Fruit fly (Drosophila melanogaster): ENCODE measurements around the gene Dpck.

Gene Dpck

dm6 chr3R:7108589-7109312 lies 26.8 kb downstream of the Dpck start:
- no peak for TF ChIP-seq Ets98B (GFP tag; IDR thresholded peaks at IDR 0.05)
- TF ChIP-seq Pif1A (GFP tag; optimal IDR thresholded peaks at IDR 0.05), result peak; percentile 94
- TF ChIP-seq CG10348 (GFP tag; IDR thresholded peaks at IDR 0.05), result no peak
- TF ChIP-seq Pif1B (GFP tag; optimal IDR thresholded peaks at IDR 0.05), result peak; percentile 90
- TF ChIP-seq D1 (tag; optimal IDR thresholded peaks at IDR 0.05), result peak; percentile 95
- no peak for TF ChIP-seq rn (GFP tag; IDR thresholded peaks at IDR 0.05)
- no peak for TF ChIP-seq CG4496 (GFP tag; IDR thresholded peaks at IDR 0.05)
- peak; percentile 95 for TF ChIP-seq CG34367 (tag; optimal IDR thresholded peaks at IDR 0.05)
- peak; percentile 68 for TF ChIP-seq gl (tag; optimal IDR thresholded peaks at IDR 0.05)
- TF ChIP-seq CG8159 (tag; optimal IDR thresholded peaks at IDR 0.05), result peak; percentile 96
- peak; percentile 98 for TF ChIP-seq CG14655 (GFP tag; optimal IDR thresholded peaks at IDR 0.05)
- no peak for TF ChIP-seq CG32121 (GFP tag; IDR thresholded peaks at IDR 0.05)
- peak; percentile 96 for TF ChIP-seq CG15710 (tag; optimal IDR thresholded peaks at IDR 0.05)
- peak; percentile 71 for TF ChIP-seq CG13204 (GFP tag; optimal IDR thresholded peaks at IDR 0.05)
- no peak for TF ChIP-seq fd96Ca (GFP tag; IDR thresholded peaks at IDR 0.05)
- no peak for TF ChIP-seq EcR (GFP tag; optimal IDR thresholded peaks at IDR 0.05)
- TF ChIP-seq Snoo (tag; optimal IDR thresholded peaks at IDR 0.05), result peak; percentile 95
- TF ChIP-seq CG12605 (GFP tag; IDR thresholded peaks at IDR 0.05), result no peak
- peak; percentile 96 for TF ChIP-seq CG17806 (tag; optimal IDR thresholded peaks at IDR 0.05)
- TF ChIP-seq CG9948 (tag; optimal IDR thresholded peaks at IDR 0.05), result peak; percentile 96
- peak; percentile 98 for TF ChIP-seq CG8301 (tag; optimal IDR thresholded peaks at IDR 0.05)

dm6 chr3R:7109760-7110303 lies 27.9 kb downstream of the Dpck start:
- TF ChIP-seq gl (tag; optimal IDR thresholded peaks at IDR 0.05), result no peak
- no peak for TF ChIP-seq CG34367 (tag; optimal IDR thresholded peaks at IDR 0.05)
- TF ChIP-seq rn (GFP tag; IDR thresholded peaks at IDR 0.05), result no peak
- no peak for TF ChIP-seq CG9948 (tag; optimal IDR thresholded peaks at IDR 0.05)
- peak; percentile 76 for TF ChIP-seq CG13204 (GFP tag; optimal IDR thresholded peaks at IDR 0.05)
- TF ChIP-seq fd96Ca (GFP tag; IDR thresholded peaks at IDR 0.05), result no peak
- peak; percentile 5 for TF ChIP-seq CG8301 (tag; optimal IDR thresholded peaks at IDR 0.05)
- TF ChIP-seq CG17806 (tag; optimal IDR thresholded peaks at IDR 0.05), result no peak
- no peak for TF ChIP-seq CG12605 (GFP tag; IDR thresholded peaks at IDR 0.05)
- no peak for TF ChIP-seq CG32121 (GFP tag; IDR thresholded peaks at IDR 0.05)
- TF ChIP-seq CG4496 (GFP tag; IDR thresholded peaks at IDR 0.05), result 0 out of 3 replicates have a peak, but pooled peaks have one; percentile 48
- TF ChIP-seq Pif1A (GFP tag; optimal IDR thresholded peaks at IDR 0.05), result no peak
- no peak for TF ChIP-seq CG10348 (GFP tag; IDR thresholded peaks at IDR 0.05)
- no peak for TF ChIP-seq CG15710 (tag; optimal IDR thresholded peaks at IDR 0.05)
- no peak for TF ChIP-seq D1 (tag; optimal IDR thresholded peaks at IDR 0.05)
- peak; percentile 41 for TF ChIP-seq Snoo (tag; optimal IDR thresholded peaks at IDR 0.05)
- TF ChIP-seq Pif1B (GFP tag; optimal IDR thresholded peaks at IDR 0.05), result peak; percentile 23
- TF ChIP-seq CG8159 (tag; optimal IDR thresholded peaks at IDR 0.05), result no peak
- TF ChIP-seq CG14655 (GFP tag; optimal IDR thresholded peaks at IDR 0.05), result no peak
- TF ChIP-seq Ets98B (GFP tag; IDR thresholded peaks at IDR 0.05), result no peak; the same call in 1 of the 2 replicates
- peak; percentile 82 for TF ChIP-seq EcR (GFP tag; optimal IDR thresholded peaks at IDR 0.05)

- no peak for TF ChIP-seq rn (GFP tag; IDR thresholded peaks at IDR 0.05)
- no peak for TF ChIP-seq gl (tag; optimal IDR thresholded peaks at IDR 0.05)
- no peak for TF ChIP-seq CG10348 (GFP tag; IDR thresholded peaks at IDR 0.05)
- no peak for TF ChIP-seq CG14655 (GFP tag; optimal IDR thresholded peaks at IDR 0.05)
- no peak for TF ChIP-seq CG12605 (GFP tag; IDR thresholded peaks at IDR 0.05)
- TF ChIP-seq CG17806 (tag; optimal IDR thresholded peaks at IDR 0.05), result no peak
- TF ChIP-seq EcR (GFP tag; optimal IDR thresholded peaks at IDR 0.05), result no peak
- no peak for TF ChIP-seq CG13204 (GFP tag; optimal IDR thresholded peaks at IDR 0.05)
- no peak for TF ChIP-seq CG8301 (tag; optimal IDR thresholded peaks at IDR 0.05)
- TF ChIP-seq CG9948 (tag; optimal IDR thresholded peaks at IDR 0.05), result no peak
- TF ChIP-seq CG8159 (tag; optimal IDR thresholded peaks at IDR 0.05), result no peak
- no peak for TF ChIP-seq Ets98B (GFP tag; IDR thresholded peaks at IDR 0.05)
- no peak for TF ChIP-seq CG34367 (tag; optimal IDR thresholded peaks at IDR 0.05)
These were observed 29.4 kb downstream of the Dpck start for dm6 chr3R:7111206-7111858.

- TF ChIP-seq D1 (tag; optimal IDR thresholded peaks at IDR 0.05) (no peak), CG13204 (GFP tag; optimal IDR thresholded peaks at IDR 0.05) (no peak), CG4496 (GFP tag; IDR thresholded peaks at IDR 0.05) (no peak), CG12605 (GFP tag; IDR thresholded peaks at IDR 0.05) (no peak), Pif1A (GFP tag; optimal IDR thresholded peaks at IDR 0.05) (no peak), gl (tag; optimal IDR thresholded peaks at IDR 0.05) (no peak), CG15710 (tag; optimal IDR thresholded peaks at IDR 0.05) (no peak), CG32121 (GFP tag; IDR thresholded peaks at IDR 0.05) (no peak), CG34367 (tag; optimal IDR thresholded peaks at IDR 0.05) (no peak), CG10348 (GFP tag; IDR thresholded peaks at IDR 0.05) (no peak), CG17806 (tag; optimal IDR thresholded peaks at IDR 0.05) (no peak), Ets98B (GFP tag; IDR thresholded peaks at IDR 0.05) (no peak), Pif1B (GFP tag; optimal IDR thresholded peaks at IDR 0.05) (no peak), CG14655 (GFP tag; optimal IDR thresholded peaks at IDR 0.05) (no peak), CG8159 (tag; optimal IDR thresholded peaks at IDR 0.05) (no peak), Snoo (tag; optimal IDR thresholded peaks at IDR 0.05) (no peak), rn (GFP tag; IDR thresholded peaks at IDR 0.05) (no peak), CG8301 (tag; optimal IDR thresholded peaks at IDR 0.05) (no peak), EcR (GFP tag; optimal IDR thresholded peaks at IDR 0.05) (no peak), fd96Ca (GFP tag; IDR thresholded peaks at IDR 0.05) (no peak)
These were observed 31.0 kb downstream of the Dpck start for dm6 chr3R:7112977-7113376.

- TF ChIP-seq CG8159 (tag; optimal IDR thresholded peaks at IDR 0.05) (no peak), CG9948 (tag; optimal IDR thresholded peaks at IDR 0.05) (no peak), CG8301 (tag; optimal IDR thresholded peaks at IDR 0.05) (no peak), fd96Ca (GFP tag; IDR thresholded peaks at IDR 0.05) (no peak), gl (tag; optimal IDR thresholded peaks at IDR 0.05) (no peak)
These were observed 34.5 kb downstream of the Dpck start for dm6 chr3R:7116511-7116910.
